Worm (Caenorhabditis elegans) whole organism, early embryonic: Measurements from ENCODE around the gene srv-8.

Experiments
- B0310.2 ChIP-seq: sonication (generic microtip); optimal IDR thresholded peaks from 2 replicates; lab custom pipeline; 2016; ENCODE audit warnings: mild to moderate bottlenecking, missing genetic modification characterization, missing compliant biosample characterization
- F13C5.2 ChIP-seq: sonication (generic microtip); optimal IDR thresholded peaks from 2 replicates; lab custom pipeline; 2017; ENCODE audit warnings: mild to moderate bottlenecking, missing genetic modification characterization, inconsistent platforms, missing compliant biosample characterization
- ama-1 ChIP-seq: fragments of 150-350 bp; optimal IDR thresholded peaks from 2 replicates; lab custom pipeline; 2014
- ceh-36 ChIP-seq: sonication (generic microtip); optimal IDR thresholded peaks from 2 replicates; lab custom pipeline; 2016; ENCODE audit warnings: missing genetic modification characterization, inconsistent platforms, missing compliant biosample characterization
- ets-7 ChIP-seq: sonication (generic microtip); optimal IDR thresholded peaks from 2 replicates; lab custom pipeline; 2016; ENCODE audit warnings: missing genotype, missing genetic modification characterization, missing compliant biosample characterization
- hmbx-1 ChIP-seq: sonication (generic microtip); optimal IDR thresholded peaks from 2 replicates; lab custom pipeline; 2016; ENCODE audit warnings: mild to moderate bottlenecking, missing genetic modification characterization, missing compliant biosample characterization
- hmg-4 ChIP-seq: fragments of 200-800 bp; sonication (Bioruptor generic); optimal IDR thresholded peaks from 2 replicates; lab custom pipeline; 2018; ENCODE audit warnings: mild to moderate bottlenecking, missing genetic modification characterization, missing compliant biosample characterization
- pes-1 ChIP-seq: fragments of 200-800 bp; sonication (Bioruptor generic); IDR thresholded peaks from 2 replicates; pipeline ENCODE4 v1.3.6; 2022; ENCODE audit warnings: missing genetic modification reagents, missing genetic modification characterization, missing compliant biosample characterization
- scrt-1 ChIP-seq: fragments of 200-800 bp; sonication (Bioruptor generic); IDR thresholded peaks from 2 replicates; pipeline ENCODE4 v1.3.6; 2022; ENCODE audit warnings: missing genetic modification characterization, missing compliant biosample characterization
- tbx-11 ChIP-seq: fragments of 200-800 bp; sonication (Bioruptor generic); IDR thresholded peaks from 2 replicates; pipeline ENCODE4 v1.3.6; 2022; ENCODE audit warnings: missing genetic modification characterization, missing compliant biosample characterization
- tbx-37 ChIP-seq: fragments of 200-800 bp; sonication (Bioruptor generic); conservative IDR thresholded peaks from 2 replicates; pipeline ENCODE4 v1.3.6; 2022; ENCODE audit warnings: missing genetic modification reagents, missing genetic modification characterization, missing compliant biosample characterization
- tra-4 ChIP-seq: sonication (generic microtip); optimal IDR thresholded peaks from 2 replicates; lab custom pipeline; 2017; ENCODE audit warnings: missing genetic modification characterization, missing compliant biosample characterization

DNA sequence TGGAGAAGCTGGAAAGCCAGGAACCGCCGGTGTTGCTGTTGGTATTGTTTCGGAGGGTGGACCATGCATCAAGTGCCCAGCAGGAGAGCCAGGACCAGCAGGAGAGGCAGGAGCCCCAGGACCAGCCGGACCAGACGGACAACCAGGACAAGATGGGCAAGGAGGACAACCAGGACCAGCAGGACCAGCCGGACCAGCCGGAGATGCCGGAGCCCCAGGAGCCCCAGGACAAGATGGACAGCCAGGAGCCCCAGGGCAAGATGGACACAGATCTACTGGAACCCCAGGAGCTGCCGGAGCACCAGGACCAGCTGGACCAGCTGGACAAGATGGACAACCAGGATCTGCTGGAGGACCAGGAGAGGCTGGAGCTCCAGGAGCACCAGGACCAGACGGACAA lies 22.3 kb upstream of the srv-8 start:
- no peak for TF ChIP-seq ets-7
- TF ChIP-seq hmg-4 (GFP tag; lab: Kevin White, UChicago), result no peak
- no peak for TF ChIP-seq scrt-1
- no peak for TF ChIP-seq ama-1 (lab: Kevin White, UChicago)
- no peak for TF ChIP-seq F13C5.2
- TF ChIP-seq hmbx-1, result no peak
- no peak for TF ChIP-seq tbx-11 (GFP tag; lab: Robert Waterston, UW)
- TF ChIP-seq B0310.2 (tag; lab: Kevin White, UChicago), result no peak
- no peak for TF ChIP-seq tbx-37
- no peak for TF ChIP-seq pes-1 (GFP tag; lab: Robert Waterston, UW)
- no peak for TF ChIP-seq tra-4 (tag; lab: Kevin White, UChicago)
- TF ChIP-seq ceh-36 (tag; lab: Kevin White, UChicago), result no peak
